Worm (Caenorhabditis elegans) whole organism, L2 larva: ENCODE measurements around the gene twk-11.

Experiments used
- R02D3.7 ChIP-seq: fragments of 150-350 bp; optimal IDR thresholded peaks from 2 replicates; lab custom pipeline; 2014; ENCODE audit warnings: missing biosample characterization, missing genetic modification characterization
- blmp-1 ChIP-seq: sonication (generic microtip); optimal IDR thresholded peaks from 2 replicates; lab custom pipeline; 2017; ENCODE audit warnings: missing genetic modification characterization, mild to moderate bottlenecking, missing compliant biosample characterization, antibody characterized with exemption, moderate library complexity; ENCODE audit not compliant: insufficient read depth
- ceh-16 ChIP-seq: fragments of 150-350 bp; optimal IDR thresholded peaks from 2 replicates; lab custom pipeline; 2014; ENCODE audit warnings: missing biosample characterization, missing genetic modification characterization
- elt-1 ChIP-seq: fragments of 150-350 bp; optimal IDR thresholded peaks from 2 replicates; lab custom pipeline; 2014; ENCODE audit warnings: missing biosample characterization, missing genetic modification characterization
- elt-3 ChIP-seq: sonication (generic microtip); optimal IDR thresholded peaks from 2 replicates; lab custom pipeline; 2017; ENCODE audit warnings: missing biosample characterization, missing genetic modification characterization
- fos-1 ChIP-seq: fragments of 150-350 bp; optimal IDR thresholded peaks from 2 replicates; lab custom pipeline; 2014; ENCODE audit warnings: missing biosample characterization, missing genetic modification characterization
- gmeb-1 ChIP-seq: fragments of 150-350 bp; optimal IDR thresholded peaks from 2 replicates; lab custom pipeline; 2014; ENCODE audit warnings: missing biosample characterization, missing genetic modification characterization
- lin-13 ChIP-seq: fragments of 150-350 bp; optimal IDR thresholded peaks from 2 replicates; lab custom pipeline; 2014; ENCODE audit warnings: missing biosample characterization, missing genetic modification reagents, missing genetic modification characterization
- nhr-237 ChIP-seq: fragments of 150-350 bp; optimal IDR thresholded peaks from 2 replicates; lab custom pipeline; 2014; ENCODE audit warnings: missing biosample characterization, missing genetic modification characterization
- nhr-77 ChIP-seq: fragments of 150-350 bp; optimal IDR thresholded peaks from 2 replicates; lab custom pipeline; 2014; ENCODE audit warnings: missing biosample characterization, missing genetic modification characterization
- unc-55 ChIP-seq: fragments of 150-350 bp; sonication (generic microtip); optimal IDR thresholded peaks from 3 replicates; lab custom pipeline; 2014; ENCODE audit warnings: missing biosample characterization, missing genetic modification reagents, missing genetic modification characterization
- ztf-11 ChIP-seq: sonication (generic microtip); optimal IDR thresholded peaks from 2 replicates; lab custom pipeline; 2017; ENCODE audit warnings: missing biosample characterization, missing genetic modification characterization

DNA sequence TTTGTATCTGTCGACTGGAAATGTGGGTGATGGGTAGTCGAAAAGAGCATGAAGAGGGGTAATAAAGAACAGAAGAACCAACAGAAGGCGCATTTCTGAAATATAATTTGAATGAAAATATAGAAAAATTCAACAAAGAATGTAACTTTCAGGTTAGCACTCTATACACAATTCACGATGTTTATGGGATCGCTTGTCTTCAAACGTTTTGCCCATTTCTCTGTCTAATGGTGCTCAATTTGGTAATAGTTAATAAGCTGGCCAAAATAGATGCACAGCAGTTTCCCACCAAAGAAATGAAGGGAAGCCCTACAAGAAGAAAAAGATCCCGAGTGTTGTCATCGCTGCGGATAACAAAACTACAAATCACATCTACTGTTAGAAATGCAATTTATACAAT is 11.1 kb upstream of the twk-11 start, which contains the start of gene F20A1.8:
- TF ChIP-seq ceh-16 (tag; lab: Kevin White, UChicago) (no peak), ztf-11 (tag; lab: Kevin White, UChicago) (no peak), gmeb-1 (no peak), nhr-237 (tag; lab: Kevin White, UChicago) (no peak), elt-3 (tag; lab: Kevin White, UChicago) (no peak), elt-1 (tag; lab: Kevin White, UChicago) (no peak), nhr-77 (tag; lab: Kevin White, UChicago) (no peak), blmp-1 (tag; lab: Kevin White, UChicago) (no peak), R02D3.7 (no peak), lin-13 (GFP tag; lab: Kevin White, UChicago) (no peak), unc-55 (GFP tag; lab: Kevin White, UChicago) (no peak), fos-1 (no peak)
